Worm (Caenorhabditis elegans): ENCODE results near the gene fnip-2.

fnip-2 gene

DNA sequence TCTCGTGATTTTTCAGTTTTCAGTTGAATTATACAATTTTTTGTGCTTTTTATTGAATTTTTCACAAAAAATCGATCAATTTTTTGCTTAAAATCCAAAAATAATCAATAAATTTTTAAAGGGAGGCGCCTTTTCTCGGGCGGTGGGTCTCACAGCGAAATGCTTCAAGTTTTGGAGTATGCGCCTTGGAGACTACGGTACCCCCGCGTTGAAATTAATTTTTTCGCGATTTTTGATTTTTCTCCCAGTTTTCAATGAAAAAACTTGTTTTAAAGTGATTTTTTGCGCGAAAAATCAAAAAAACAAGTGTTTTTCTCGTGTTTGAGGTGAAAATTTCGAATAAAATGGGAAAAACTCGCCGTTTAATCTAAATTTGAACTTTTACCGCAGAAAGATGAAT is 516 bp downstream of the fnip-2 start (continued):
- no peak for TF ChIP-seq unc-62 (GFP tag; optimal IDR thresholded peaks at IDR 0.05)
- no peak for TF ChIP-seq egl-44 (GFP tag; IDR thresholded peaks at IDR 0.05)
- peak; percentile 86 for TF ChIP-seq lsl-1 (GFP tag; optimal IDR thresholded peaks at IDR 0.05)
- no peak for TF ChIP-seq pbrm-1 (GFP tag; IDR thresholded peaks at IDR 0.05)
- no peak for TF ChIP-seq chd-7 (tag; optimal IDR thresholded peaks at IDR 0.05)
- TF ChIP-seq aptf-3 (GFP tag; IDR thresholded peaks at IDR 0.05): no peak
- TF ChIP-seq F39B2.1 (GFP tag; IDR thresholded peaks at IDR 0.05): no peak
- TF ChIP-seq hsf-1 (GFP tag; IDR thresholded peaks at IDR 0.05): no peak
- TF ChIP-seq him-1 (tag; optimal IDR thresholded peaks at IDR 0.05): no peak
- TF ChIP-seq K11D2.4 (GFP tag; IDR thresholded peaks at IDR 0.05): no peak
- TF ChIP-seq lin-35 (GFP tag; optimal IDR thresholded peaks at IDR 0.05): no peak
- TF ChIP-seq lir-1 (GFP tag; conservative IDR thresholded peaks at IDR 0.05): no peak
- peak; percentile 26 for TF ChIP-seq dpl-1 (GFP tag; optimal IDR thresholded peaks at IDR 0.05)
- TF ChIP-seq lin-26 (GFP tag; IDR thresholded peaks at IDR 0.05): no peak
- TF ChIP-seq ceh-100 (GFP tag; IDR thresholded peaks at IDR 0.05): no peak
- no peak for TF ChIP-seq gei-17 (GFP tag; optimal IDR thresholded peaks at IDR 0.05)
- TF ChIP-seq K12H6.12 (tag; optimal IDR thresholded peaks at IDR 0.05): no peak
- no peak for TF ChIP-seq F23B12.7 (tag; optimal IDR thresholded peaks at IDR 0.05; ENCODE audit: insufficient read depth)
- TF ChIP-seq ztf-6 (GFP tag; IDR thresholded peaks at IDR 0.05): no peak
- TF ChIP-seq nhr-80 (tag; optimal IDR thresholded peaks at IDR 0.05): no peak
- TF ChIP-seq madf-6 (GFP tag; IDR thresholded peaks at IDR 0.05): peak; percentile 84
- no peak for TF ChIP-seq B0035.1 (tag; optimal IDR thresholded peaks at IDR 0.05)
- TF ChIP-seq bed-2 (GFP tag; IDR thresholded peaks at IDR 0.05): no peak
- TF ChIP-seq snpc-4 (GFP tag; optimal IDR thresholded peaks at IDR 0.05): no peak
- no peak for TF ChIP-seq snpc-4 (tag; optimal IDR thresholded peaks at IDR 0.05)
- no peak for TF ChIP-seq ztf-3 (GFP tag; optimal IDR thresholded peaks at IDR 0.05)
- no peak for TF ChIP-seq Y53G8AR.9 (GFP tag; conservative IDR thresholded peaks at IDR 0.05)
- TF ChIP-seq ceh-27 (GFP tag; optimal IDR thresholded peaks at IDR 0.05): no peak
- peak; percentile 61 for TF ChIP-seq efl-1 (GFP tag; optimal IDR thresholded peaks at IDR 0.05)
- TF ChIP-seq rpc-1 (optimal IDR thresholded peaks at IDR 0.05): no peak
- TF ChIP-seq rpc-1 (tag; optimal IDR thresholded peaks at IDR 0.05): no peak
- no peak for TF ChIP-seq mcd-1 (GFP tag; IDR thresholded peaks at IDR 0.05)
- TF ChIP-seq F33H1.4 (GFP tag; IDR thresholded peaks at IDR 0.05): peak; percentile 88
- no peak for TF ChIP-seq snpc-1.1 (tag; optimal IDR thresholded peaks at IDR 0.05; ENCODE audit: insufficient read depth)
- no peak for TF ChIP-seq mel-28 (tag; optimal IDR thresholded peaks at IDR 0.05; ENCODE audit: borderline replicate concordance)
- TF ChIP-seq snpc-3.4 (tag; optimal IDR thresholded peaks at IDR 0.05): no peak
- TF ChIP-seq madf-8 (GFP tag; conservative IDR thresholded peaks at IDR 0.05): peak; percentile 65
- TF ChIP-seq sptf-2 (GFP tag; optimal IDR thresholded peaks at IDR 0.05): no peak
- TF ChIP-seq attf-3 (GFP tag; conservative IDR thresholded peaks at IDR 0.05): no peak
- TF ChIP-seq F22D6.2 (tag; optimal IDR thresholded peaks at IDR 0.05): no peak
- TF ChIP-seq xnd-1 (tag; optimal IDR thresholded peaks at IDR 0.05): peak; percentile 71
- TF ChIP-seq dpff-1 (tag; optimal IDR thresholded peaks at IDR 0.05): no peak
- no peak for TF ChIP-seq cebp-1 (GFP tag; IDR thresholded peaks at IDR 0.05)
- TF ChIP-seq cebp-1 (tag; optimal IDR thresholded peaks at IDR 0.05): no peak
- TF ChIP-seq ama-1 (optimal IDR thresholded peaks at IDR 0.05): no peak
- no peak for TF ChIP-seq ama-1 (GFP tag; optimal IDR thresholded peaks at IDR 0.05)
- no peak for TF ChIP-seq B0019.2 (GFP tag; conservative IDR thresholded peaks at IDR 0.05)
- no peak for TF ChIP-seq nhr-90 (tag; optimal IDR thresholded peaks at IDR 0.05)
- TF ChIP-seq C06A6.2 (GFP tag; conservative IDR thresholded peaks at IDR 0.05): no peak
- TF ChIP-seq die-1 (tag; optimal IDR thresholded peaks at IDR 0.05): no peak
- no peak for TF ChIP-seq tbx-9 (tag; optimal IDR thresholded peaks at IDR 0.05; ENCODE audit: borderline replicate concordance)
